Fruit fly (Drosophila melanogaster): ENCODE measurements around the gene CG12204.

Gene CG12204

DNA sequence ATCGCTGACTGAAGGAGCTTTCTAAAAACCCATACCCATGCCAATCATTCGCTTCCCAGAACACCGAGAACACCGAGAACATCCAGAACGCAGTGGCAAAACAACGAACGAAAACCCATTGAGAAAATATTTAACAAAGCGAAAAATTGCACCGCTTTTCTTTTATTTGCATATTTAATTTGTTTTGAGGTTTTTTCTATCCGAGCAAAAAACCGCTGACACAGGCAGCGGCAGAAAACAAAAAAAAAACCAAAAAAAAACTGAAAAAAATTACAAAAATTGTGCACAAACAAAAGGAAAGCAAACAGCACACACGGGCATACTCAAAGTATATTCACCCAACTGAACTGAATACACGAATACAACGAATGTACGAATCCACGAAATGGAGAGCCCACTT is 32.6 kb downstream of the CG12204 start:
- TF ChIP-seq Sp1 (GFP tag; optimal IDR thresholded peaks at IDR 0.05) (no peak), Abd-B (GFP tag; optimal IDR thresholded peaks at IDR 0.05) (no peak), CrebA (GFP tag; optimal IDR thresholded peaks at IDR 0.05; ENCODE audit: borderline replicate concordance) (no peak), OdsH (GFP tag; optimal IDR thresholded peaks at IDR 0.05) (no peak), sv (GFP tag; optimal IDR thresholded peaks at IDR 0.05) (no peak), tai (GFP tag; optimal IDR thresholded peaks at IDR 0.05) (no peak), CG32264 (GFP tag; optimal IDR thresholded peaks at IDR 0.05) (no peak), br (GFP tag; optimal IDR thresholded peaks at IDR 0.05) (no peak), sage (GFP tag; optimal IDR thresholded peaks at IDR 0.05) (no peak), HLH106 (tag; optimal IDR thresholded peaks at IDR 0.05) (no peak), foxo (GFP tag; optimal IDR thresholded peaks at IDR 0.05) (no peak), jim (GFP tag; optimal IDR thresholded peaks at IDR 0.05) (no peak), Hnf4 (GFP tag; optimal IDR thresholded peaks at IDR 0.05) (no peak), dl (GFP tag; optimal IDR thresholded peaks at IDR 0.05; ENCODE audit: insufficient read depth in 1 of 2, partially characterized antibody in 2 of 2) (no peak), brk (GFP tag; optimal IDR thresholded peaks at IDR 0.05) (no peak), dsf (GFP tag; optimal IDR thresholded peaks at IDR 0.05; ENCODE audit: borderline replicate concordance) (no peak)

DNA sequence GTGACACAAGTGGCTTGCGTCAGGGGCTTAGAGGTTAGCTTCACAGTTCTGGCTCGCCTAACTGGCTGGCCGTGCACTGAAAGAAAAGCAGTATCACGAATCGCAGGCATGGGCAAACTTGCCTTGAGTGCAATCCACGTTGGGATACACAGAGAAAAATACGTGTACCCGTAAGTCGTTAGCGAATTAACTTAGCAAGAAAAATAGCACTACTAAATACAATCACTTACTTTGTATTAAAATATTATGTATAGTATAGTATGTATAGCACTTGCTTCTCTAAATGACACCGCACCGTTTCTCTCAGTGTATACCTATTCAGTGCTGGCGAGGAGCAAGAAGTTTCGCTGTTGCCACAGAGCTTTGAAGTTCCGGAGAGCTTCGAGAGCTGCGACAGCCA is 41.1 kb downstream of the CG12204 start:
- TF ChIP-seq CG32264 (GFP tag; optimal IDR thresholded peaks at IDR 0.05) (no peak), HLH106 (tag; optimal IDR thresholded peaks at IDR 0.05) (peak; percentile 1), foxo (GFP tag; optimal IDR thresholded peaks at IDR 0.05) (peak in 1 of 2 experiments; percentile 12), pan (optimal IDR thresholded peaks at IDR 0.05) (no peak), sv (GFP tag; optimal IDR thresholded peaks at IDR 0.05) (no peak), GATAd (GFP tag; optimal IDR thresholded peaks at IDR 0.05) (no peak), tai (GFP tag; optimal IDR thresholded peaks at IDR 0.05) (no peak)

DNA sequence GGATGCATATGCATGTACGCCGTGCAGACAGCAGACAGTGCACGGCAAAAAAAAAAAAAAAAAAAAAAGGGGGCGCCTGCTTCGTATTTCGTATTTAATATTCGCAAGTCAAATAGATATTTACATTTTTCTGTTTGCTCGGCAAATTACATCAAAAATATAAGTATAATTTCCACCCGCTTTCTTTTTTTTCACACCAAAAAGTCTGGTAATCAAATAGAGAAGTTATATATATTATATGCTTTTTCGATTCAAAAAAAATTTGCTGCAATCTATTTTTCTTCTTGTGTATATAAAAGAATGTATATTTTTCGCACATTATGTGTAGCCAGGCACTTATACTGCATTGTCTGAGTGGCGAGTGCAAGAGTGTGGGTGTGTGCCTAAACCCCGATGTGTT is 45.9 kb downstream of the CG12204 start:
- TF ChIP-seq sage (GFP tag; optimal IDR thresholded peaks at IDR 0.05) (no peak), Hr78 (GFP tag; optimal IDR thresholded peaks at IDR 0.05) (no peak), Vsx2 (GFP tag; optimal IDR thresholded peaks at IDR 0.05; ENCODE audit: partially characterized antibody) (no peak), lola (GFP tag; optimal IDR thresholded peaks at IDR 0.05) (no peak), OdsH (GFP tag; optimal IDR thresholded peaks at IDR 0.05) (no peak), h (GFP tag; optimal IDR thresholded peaks at IDR 0.05) (no peak), foxo (GFP tag; optimal IDR thresholded peaks at IDR 0.05) (no peak), rgr (GFP tag; optimal IDR thresholded peaks at IDR 0.05) (no peak), Hr83 (GFP tag; optimal IDR thresholded peaks at IDR 0.05; ENCODE audit: poor library complexity, severe bottlenecking) (no peak), Jra (GFP tag; optimal IDR thresholded peaks at IDR 0.05) (no peak), usp (GFP tag; optimal IDR thresholded peaks at IDR 0.05) (no peak), Dif (GFP tag; optimal IDR thresholded peaks at IDR 0.05; ENCODE audit: partially characterized antibody) (no peak), Rel (GFP tag; optimal IDR thresholded peaks at IDR 0.05) (no peak), Rel (tag; optimal IDR thresholded peaks at IDR 0.05) (no peak), CG32264 (GFP tag; optimal IDR thresholded peaks at IDR 0.05) (no peak), Hnf4 (GFP tag; optimal IDR thresholded peaks at IDR 0.05) (no peak), N (GFP tag; optimal IDR thresholded peaks at IDR 0.05) (no peak)
